Worm (Caenorhabditis elegans) whole organism, L4 larva: ENCODE results near the gene str-1.

Experiments used
- D1046.2 ChIP-seq: fragments of 200-800 bp; sonication (Bioruptor generic); IDR thresholded peaks from 2 replicates; pipeline ENCODE4 v1.3.6; 2022; ENCODE audit warnings: missing genetic modification characterization, missing compliant biosample characterization
- F10B5.3 ChIP-seq: sonication (generic microtip); optimal IDR thresholded peaks from 2 replicates; lab custom pipeline; 2016; ENCODE audit warnings: mild to moderate bottlenecking, missing genetic modification characterization, missing compliant biosample characterization
- F26F4.8 ChIP-seq: fragments of 200-800 bp; sonication (Bioruptor generic); conservative IDR thresholded peaks from 2 replicates; pipeline ENCODE4 v1.3.6; 2022; ENCODE audit warnings: missing genetic modification characterization, missing compliant biosample characterization
- R02D3.7 ChIP-seq: fragments of 150-350 bp; sonication (generic microtip); optimal IDR thresholded peaks from 3 replicates; lab custom pipeline; 2014; ENCODE audit warnings: missing biosample characterization, missing genetic modification characterization
- T26A8.4 ChIP-seq: fragments of 200-800 bp; sonication (Bioruptor generic); IDR thresholded peaks from 2 replicates; pipeline ENCODE4 v1.3.6; 2022; ENCODE audit warnings: missing genetic modification characterization, missing compliant biosample characterization
- Y48G9A.11 ChIP-seq: fragments of 200-800 bp; sonication (Bioruptor generic); IDR thresholded peaks from 2 replicates; pipeline ENCODE4 v1.3.6; 2022; ENCODE audit warnings: missing genetic modification reagents, missing genetic modification characterization, missing compliant biosample characterization
- Y75B8A.6 ChIP-seq: fragments of 200-800 bp; sonication (Bioruptor generic); IDR thresholded peaks from 2 replicates; pipeline ENCODE4 v1.3.6; 2022; ENCODE audit warnings: missing genetic modification reagents, missing genetic modification characterization, missing compliant biosample characterization
- aha-1 ChIP-seq: fragments of 150-350 bp; peaks from one replicate; lab custom pipeline; 2014; ENCODE audit warnings: missing biosample characterization, missing genetic modification characterization
- ama-1 ChIP-seq: fragments of 150-350 bp; optimal IDR thresholded peaks from 2 replicates; lab custom pipeline; 2014; ENCODE audit warnings: inconsistent platforms, mixed read lengths
- attf-4 ChIP-seq: sonication (generic microtip); optimal IDR thresholded peaks from 3 replicates; lab custom pipeline; 2017; ENCODE audit warnings: missing biosample characterization, missing genetic modification characterization
- ceh-28 ChIP-seq: fragments of 150-350 bp; optimal IDR thresholded peaks from 2 replicates; lab custom pipeline; 2014; ENCODE audit warnings: missing biosample characterization, missing genetic modification reagents, missing genetic modification characterization
- ceh-32 ChIP-seq: sonication (generic microtip); optimal IDR thresholded peaks from 2 replicates; lab custom pipeline; 2016; ENCODE audit warnings: mild to moderate bottlenecking, missing genetic modification characterization, missing compliant biosample characterization; ENCODE audit not compliant: poor library complexity
- daf-12 ChIP-seq: fragments of 150-350 bp; optimal IDR thresholded peaks from 2 replicates; lab custom pipeline; 2014; ENCODE audit warnings: missing biosample characterization, missing genetic modification reagents, missing genetic modification characterization
- daf-16 ChIP-seq, 3 experiments: sonication (generic microtip); optimal IDR thresholded peaks; 2 replicates each; lab custom pipeline; 2016 to 2017; ENCODE audit warnings: missing genetic modification characterization in 3 of 3, missing genetic modification reagents in 3 of 3, mild to moderate bottlenecking in 2 of 3, missing compliant biosample characterization in 2 of 3, missing biosample characterization in 1 of 3, moderate library complexity in 1 of 3
- dmd-6 ChIP-seq: fragments of 200-800 bp; sonication (Bioruptor generic); IDR thresholded peaks from 2 replicates; pipeline ENCODE4 v1.3.6; 2022; ENCODE audit warnings: missing genetic modification reagents, missing genetic modification characterization, missing compliant biosample characterization
- dmd-9 ChIP-seq: fragments of 200-800 bp; sonication (Bioruptor generic); IDR thresholded peaks from 2 replicates; pipeline ENCODE4 v1.3.6; 2022; ENCODE audit warnings: missing genetic modification reagents, missing genetic modification characterization, missing compliant biosample characterization
- duxl-1 ChIP-seq: sonication (generic microtip); optimal IDR thresholded peaks from 2 replicates; lab custom pipeline; 2016; ENCODE audit warnings: mild to moderate bottlenecking, missing genetic modification characterization, moderate library complexity, missing compliant biosample characterization; ENCODE audit not compliant: poor library complexity
- fkh-10 ChIP-seq: fragments of 150-350 bp; optimal IDR thresholded peaks from 2 replicates; lab custom pipeline; 2014; ENCODE audit warnings: missing biosample characterization, missing genetic modification reagents, missing genetic modification characterization
- fos-1 ChIP-seq: fragments of 150-350 bp; optimal IDR thresholded peaks from 2 replicates; lab custom pipeline; 2014; ENCODE audit warnings: missing biosample characterization, missing genetic modification characterization
- hif-1 ChIP-seq, 2 experiments: sonication (generic microtip); optimal IDR thresholded peaks; 2 replicates each; lab custom pipeline; 2016 to 2017; ENCODE audit warnings: missing compliant biosample characterization in 2 of 2, missing genetic modification characterization in 2 of 2, missing genetic modification reagents in 2 of 2, missing genotype in 2 of 2, mild to moderate bottlenecking in 1 of 2
- hmg-1.1 ChIP-seq: fragments of 200-800 bp; sonication (Bioruptor generic); IDR thresholded peaks from 2 replicates; pipeline ENCODE4 v1.3.6; 2022; ENCODE audit warnings: missing genetic modification reagents, missing genetic modification characterization, missing compliant biosample characterization
- lin-1 ChIP-seq: fragments of 200-800 bp; sonication (Bioruptor generic); IDR thresholded peaks from 2 replicates; pipeline ENCODE4 v1.3.6; 2022; ENCODE audit warnings: missing genetic modification reagents, missing genetic modification characterization, missing compliant biosample characterization
- lin-15B ChIP-seq: fragments of 150-350 bp; sonication (generic microtip); optimal IDR thresholded peaks from 3 replicates; lab custom pipeline; 2014; ENCODE audit warnings: missing biosample characterization, missing genetic modification characterization
- lin-29 ChIP-seq: fragments of 200-800 bp; sonication (Bioruptor generic); IDR thresholded peaks from 2 replicates; pipeline ENCODE4 v1.3.6; 2022; ENCODE audit warnings: missing genetic modification reagents, missing genetic modification characterization, missing compliant biosample characterization
- lin-39 ChIP-seq: fragments of 150-350 bp; optimal IDR thresholded peaks from 2 replicates; lab custom pipeline; 2014; ENCODE audit warnings: missing biosample characterization, missing genetic modification reagents, missing genetic modification characterization
- lsy-2 ChIP-seq, 2 experiments: fragments of 150-350 bp in 1 of 2; sonication (generic microtip) in 1 of 2; optimal IDR thresholded peaks; 2 replicates each; lab custom pipeline; 2014 to 2017; ENCODE audit warnings: missing biosample characterization in 2 of 2, missing genetic modification characterization in 2 of 2
- madf-5 ChIP-seq, 2 experiments: fragments of 200-800 bp; sonication (Bioruptor generic); IDR thresholded peaks; 2 replicates each; pipeline ENCODE4 v1.3.6; 2022; ENCODE audit warnings: missing compliant biosample characterization in 2 of 2, missing genetic modification characterization in 2 of 2
- mdl-1 ChIP-seq, 2 experiments: fragments of 150-350 bp in 1 of 2; sonication (generic microtip) in 1 of 2; optimal IDR thresholded peaks; 2 replicates each; lab custom pipeline; 2014 to 2017; ENCODE audit warnings: missing biosample characterization in 2 of 2, missing genetic modification characterization in 2 of 2
- mdt-29 ChIP-seq: fragments of 200-800 bp; sonication (Bioruptor generic); IDR thresholded peaks from 2 replicates; pipeline ENCODE4 v1.3.6; 2022; ENCODE audit warnings: missing genetic modification reagents, missing genetic modification characterization, missing compliant biosample characterization
- mep-1 ChIP-seq: fragments of 150-350 bp; sonication (generic microtip); optimal IDR thresholded peaks from 3 replicates; lab custom pipeline; 2014; ENCODE audit warnings: missing biosample characterization, missing genetic modification characterization
- mes-2 ChIP-seq: sonication (generic microtip); optimal IDR thresholded peaks from 2 replicates; lab custom pipeline; 2016; ENCODE audit warnings: missing genotype, mild to moderate bottlenecking, missing genetic modification characterization, missing compliant biosample characterization; ENCODE audit not compliant: poor library complexity, severe bottlenecking
- mxl-2 ChIP-seq: fragments of 200-800 bp; sonication (Bioruptor generic); conservative IDR thresholded peaks from 2 replicates; pipeline ENCODE4 v1.3.6; 2022; ENCODE audit warnings: missing genetic modification reagents, missing genetic modification characterization, missing compliant biosample characterization
- mxl-3 ChIP-seq: fragments of 200-800 bp; sonication (Bioruptor generic); optimal IDR thresholded peaks from 2 replicates; lab custom pipeline; 2018; ENCODE audit warnings: mild to moderate bottlenecking, missing genetic modification characterization, missing compliant biosample characterization
- nhr-102 ChIP-seq: sonication (generic microtip); optimal IDR thresholded peaks from 2 replicates; lab custom pipeline; 2016; ENCODE audit warnings: mild to moderate bottlenecking, missing genetic modification characterization, moderate library complexity, missing compliant biosample characterization
- nhr-11 ChIP-seq: fragments of 150-350 bp; optimal IDR thresholded peaks from 2 replicates; lab custom pipeline; 2014; ENCODE audit warnings: missing biosample characterization, missing genetic modification characterization
- nhr-111 ChIP-seq: fragments of 200-800 bp; sonication (Bioruptor generic); optimal IDR thresholded peaks from 2 replicates; lab custom pipeline; 2018; ENCODE audit warnings: mild to moderate bottlenecking, missing genetic modification characterization, missing compliant biosample characterization
- nhr-237 ChIP-seq: sonication (generic microtip); optimal IDR thresholded peaks from 2 replicates; lab custom pipeline; 2017; ENCODE audit warnings: missing biosample characterization, missing genetic modification characterization
- nhr-28 ChIP-seq: fragments of 150-350 bp; optimal IDR thresholded peaks from 2 replicates; lab custom pipeline; 2014; ENCODE audit warnings: missing biosample characterization, missing genetic modification characterization
- nhr-41 ChIP-seq: fragments of 200-800 bp; sonication (Bioruptor generic); IDR thresholded peaks from 2 replicates; pipeline ENCODE4 v1.3.6; 2022; ENCODE audit warnings: missing genetic modification reagents, missing genetic modification characterization, missing compliant biosample characterization
- nhr-76 ChIP-seq: fragments of 150-350 bp; optimal IDR thresholded peaks from 2 replicates; lab custom pipeline; 2014; ENCODE audit warnings: missing biosample characterization, missing genetic modification characterization
- nhr-77 ChIP-seq: fragments of 150-350 bp; optimal IDR thresholded peaks from 2 replicates; lab custom pipeline; 2014; ENCODE audit warnings: missing biosample characterization, missing genetic modification characterization
- saeg-2 ChIP-seq: fragments of 200-800 bp; sonication (Bioruptor generic); IDR thresholded peaks from 2 replicates; pipeline ENCODE4 v1.3.6; 2022; ENCODE audit warnings: missing genetic modification reagents, missing genetic modification characterization, missing compliant biosample characterization
- skn-1 ChIP-seq: fragments of 150-350 bp; optimal IDR thresholded peaks from 2 replicates; lab custom pipeline; 2014; ENCODE audit warnings: missing biosample characterization, missing genetic modification characterization
- spr-1 ChIP-seq: sonication (generic microtip); optimal IDR thresholded peaks from 2 replicates; lab custom pipeline; 2016; ENCODE audit warnings: mild to moderate bottlenecking, missing genetic modification characterization, missing compliant biosample characterization
- tag-97 ChIP-seq: fragments of 200-800 bp; sonication (Bioruptor generic); IDR thresholded peaks from 2 replicates; pipeline ENCODE4 v1.3.6; 2022; ENCODE audit warnings: missing genetic modification characterization, missing compliant biosample characterization
- unc-39 ChIP-seq: sonication (generic microtip); optimal IDR thresholded peaks from 2 replicates; lab custom pipeline; 2017; ENCODE audit warnings: missing biosample characterization, missing genetic modification characterization
- unc-62 ChIP-seq, 3 experiments: fragments of 150-350 bp in 1 of 3; sonication (generic microtip); optimal IDR thresholded peaks in 2 of 3; peaks in 1 of 3; 1 replicate in 1 of 3; 2 replicates in 2 of 3; lab custom pipeline; 2014 to 2017; ENCODE audit warnings: missing biosample characterization in 3 of 3, missing genetic modification characterization in 3 of 3, missing genetic modification reagents in 3 of 3, missing genotype in 1 of 3
- zfp-2 ChIP-seq: sonication (generic microtip); optimal IDR thresholded peaks from 2 replicates; lab custom pipeline; 2016; ENCODE audit warnings: mild to moderate bottlenecking, missing genetic modification characterization, missing compliant biosample characterization
- zip-2 ChIP-seq: fragments of 150-350 bp; optimal IDR thresholded peaks from 2 replicates; lab custom pipeline; 2014; ENCODE audit warnings: missing biosample characterization, missing genetic modification characterization
- ztf-7 ChIP-seq: fragments of 150-350 bp; optimal IDR thresholded peaks from 2 replicates; lab custom pipeline; 2014; ENCODE audit warnings: missing biosample characterization, missing genetic modification characterization

Gene str-1

ce11 chrIV:7190409-7190808 lies 16.8 kb downstream of the str-1 start (continued):
- TF ChIP-seq daf-12 (no peak), daf-16 (GFP tag; optimal IDR thresholded peaks at IDR 0.05; lab: Kevin White, UChicago) (peak in 1 of 2 experiments; percentile 36), daf-16 (tag; optimal IDR thresholded peaks at IDR 0.05; lab: Kevin White, UChicago) (peak; percentile 91), fkh-10 (GFP tag; lab: Kevin White, UChicago) (no peak), mes-2 (tag; lab: Kevin White, UChicago) (no peak), spr-1 (no peak), nhr-237 (tag; lab: Kevin White, UChicago) (no peak), ama-1 (lab: Kevin White, UChicago) (no peak), ztf-7 (no peak), F26F4.8 (no peak), nhr-111 (GFP tag; lab: Kevin White, UChicago) (no peak), ceh-32 (tag; lab: Kevin White, UChicago) (no peak), D1046.2 (GFP tag; lab: Robert Waterston, UW) (no peak), hmg-1.1 (no peak), ceh-28 (tag; lab: Kevin White, UChicago) (no peak), nhr-41 (GFP tag; lab: Robert Waterston, UW) (no peak), mdl-1 (tag; optimal IDR thresholded peaks at IDR 0.05; lab: Kevin White, UChicago) (peak in 1 of 2 experiments; percentile 20), Y48G9A.11 (GFP tag; lab: Robert Waterston, UW) (no peak), tag-97 (no peak), unc-62 (GFP tag; optimal IDR thresholded peaks at IDR 0.05 in 1 of 2; lab: Kevin White, UChicago) (peak in 1 of 2 experiments; percentile 28), unc-62 (tag; optimal IDR thresholded peaks at IDR 0.05; lab: Kevin White, UChicago) (no peak), dmd-6 (GFP tag; lab: Robert Waterston, UW) (peak; percentile 89), R02D3.7 (tag; lab: Kevin White, UChicago) (no peak), zip-2 (no peak), mxl-3 (GFP tag; lab: Kevin White, UChicago) (no peak), mxl-2 (GFP tag; lab: Robert Waterston, UW) (no peak), fos-1 (tag; lab: Kevin White, UChicago) (no peak), nhr-28 (peak; percentile 95), hif-1 (tag; optimal IDR thresholded peaks at IDR 0.05; lab: Kevin White, UChicago) (no peak), F10B5.3 (no peak), lin-1 (GFP tag; lab: Robert Waterston, UW) (no peak; the same call in 1 of the 2 replicates), nhr-76 (tag; lab: Kevin White, UChicago) (no peak), saeg-2 (GFP tag; lab: Robert Waterston, UW) (no peak), skn-1 (no peak), dmd-9 (GFP tag; lab: Robert Waterston, UW) (no peak), aha-1 (tag; lab: Kevin White, UChicago) (peak; percentile 80), lin-15B (tag; lab: Kevin White, UChicago) (no peak), lin-39 (tag; lab: Kevin White, UChicago) (no peak), attf-4 (tag; lab: Kevin White, UChicago) (no peak), nhr-102 (tag; lab: Kevin White, UChicago) (no peak), T26A8.4 (no peak), duxl-1 (tag; lab: Kevin White, UChicago) (no peak), unc-39 (tag; lab: Kevin White, UChicago) (no peak), madf-5 (GFP tag; IDR thresholded peaks at IDR 0.05; lab: Robert Waterston, UW) (no peak)

- TF ChIP-seq lsy-2 (tag; optimal IDR thresholded peaks at IDR 0.05; lab: Kevin White, UChicago) (no peak), Y75B8A.6 (GFP tag; lab: Robert Waterston, UW) (no peak), F26F4.8 (no peak), mep-1 (tag; lab: Kevin White, UChicago) (no peak), ceh-32 (tag; lab: Kevin White, UChicago) (no peak), nhr-11 (tag; lab: Kevin White, UChicago) (no peak), F10B5.3 (no peak), unc-39 (tag; lab: Kevin White, UChicago) (no peak), zfp-2 (tag; lab: Kevin White, UChicago) (no peak), lin-29 (GFP tag; lab: Robert Waterston, UW) (no peak), lin-1 (GFP tag; lab: Robert Waterston, UW) (no peak), fos-1 (tag; lab: Kevin White, UChicago) (no peak), mdt-29 (GFP tag; lab: Robert Waterston, UW) (no peak), nhr-77 (tag; lab: Kevin White, UChicago) (no peak)
These were observed 18.2 kb downstream of the str-1 start, which contains the start of gene R13A1.5 for ce11 chrIV:7191745-7192144. TSS of gene R13A1.5 (minus strand) at chrIV:7191845.
